Worm (Caenorhabditis elegans) whole organism, L1 larva: ENCODE measurements around the gene frpr-15.

Experiments used
- C16A3.4 ChIP-seq: fragments of 150-350 bp; optimal IDR thresholded peaks from 2 replicates; lab custom pipeline; 2014; ENCODE audit warnings: missing biosample characterization, missing genetic modification characterization
- C34B4.2 ChIP-seq: sonication (generic microtip); optimal IDR thresholded peaks from 2 replicates; lab custom pipeline; 2017; ENCODE audit warnings: mild to moderate bottlenecking, missing genetic modification characterization, missing compliant biosample characterization
- F16B12.6 ChIP-seq: fragments of 150-350 bp; optimal IDR thresholded peaks from 2 replicates; lab custom pipeline; 2014; ENCODE audit warnings: missing biosample characterization, missing genetic modification characterization
- Y116A8C.19 ChIP-seq: sonication (generic microtip); optimal IDR thresholded peaks from 2 replicates; lab custom pipeline; 2016; ENCODE audit warnings: missing compliant biosample characterization, missing genetic modification characterization, borderline replicate concordance
- alr-1 ChIP-seq: fragments of 200-800 bp; sonication (Bioruptor generic); optimal IDR thresholded peaks from 2 replicates; lab custom pipeline; 2018; ENCODE audit warnings: borderline replicate concordance, mild to moderate bottlenecking, missing genetic modification characterization, missing compliant biosample characterization
- aly-2 ChIP-seq: fragments of 150-350 bp; optimal IDR thresholded peaks from 2 replicates; lab custom pipeline; 2014; ENCODE audit warnings: missing biosample characterization, missing genetic modification characterization
- ama-1 ChIP-seq: fragments of 150-350 bp; optimal IDR thresholded peaks from 2 replicates; lab custom pipeline; 2014
- ceh-8 ChIP-seq: fragments of 200-800 bp; sonication (Bioruptor generic); optimal IDR thresholded peaks from 2 replicates; lab custom pipeline; 2018; ENCODE audit warnings: mild to moderate bottlenecking, missing genetic modification characterization, moderate library complexity, missing compliant biosample characterization
- ceh-82 ChIP-seq, 3 experiments: fragments of 150-350 bp in 1 of 3; sonication (generic microtip) in 2 of 3; optimal IDR thresholded peaks; 2 replicates each; lab custom pipeline; 2014 to 2017; ENCODE audit warnings: missing biosample characterization in 3 of 3, missing genetic modification characterization in 3 of 3
- ces-1 ChIP-seq: fragments of 150-350 bp; optimal IDR thresholded peaks from 2 replicates; lab custom pipeline; 2014; ENCODE audit warnings: missing biosample characterization, missing genetic modification reagents, missing genetic modification characterization
- efl-1 ChIP-seq, 4 experiments: fragments of 150-350 bp; optimal IDR thresholded peaks in 3 of 4; peaks in 1 of 4; 1 replicate in 1 of 4; 2 replicates in 3 of 4; lab custom pipeline; 2014; ENCODE audit warnings: missing biosample characterization in 2 of 4, missing genetic modification characterization in 2 of 4, missing genetic modification reagents in 2 of 4
- efl-3 ChIP-seq: fragments of 200-800 bp; sonication (Bioruptor generic); optimal IDR thresholded peaks from 2 replicates; lab custom pipeline; 2018; ENCODE audit warnings: mild to moderate bottlenecking, missing genetic modification characterization, missing compliant biosample characterization
- egl-13 ChIP-seq: sonication (generic microtip); optimal IDR thresholded peaks from 2 replicates; lab custom pipeline; 2016; ENCODE audit warnings: missing genotype, missing genetic modification reagents, missing genetic modification characterization, missing compliant biosample characterization
- egl-27 ChIP-seq, 2 experiments: fragments of 150-350 bp in 1 of 2; sonication (generic microtip); optimal IDR thresholded peaks; 3 replicates each; lab custom pipeline; 2017 to 2018; ENCODE audit warnings: missing biosample characterization in 2 of 2, missing genetic modification characterization in 2 of 2, missing genetic modification reagents in 2 of 2
- elt-2 ChIP-seq: sonication (generic microtip); optimal IDR thresholded peaks from 2 replicates; lab custom pipeline; 2016; ENCODE audit warnings: missing genetic modification characterization, mild to moderate bottlenecking, inconsistent platforms, missing compliant biosample characterization, missing genetic modification reagents
- fkh-10 ChIP-seq: sonication (generic microtip); optimal IDR thresholded peaks from 2 replicates; lab custom pipeline; 2017; ENCODE audit warnings: missing biosample characterization, missing genetic modification reagents, missing genetic modification characterization
- fos-1 ChIP-seq: fragments of 150-350 bp; optimal IDR thresholded peaks from 2 replicates; lab custom pipeline; 2014; ENCODE audit warnings: missing biosample characterization, missing genetic modification characterization
- hlh-17 ChIP-seq: fragments of 200-800 bp; sonication (Bioruptor generic); optimal IDR thresholded peaks from 2 replicates; lab custom pipeline; 2018; ENCODE audit warnings: missing genetic modification characterization, mild to moderate bottlenecking, missing compliant biosample characterization, moderate library complexity, borderline replicate concordance
- hlh-4 ChIP-seq: sonication (generic microtip); optimal IDR thresholded peaks from 2 replicates; lab custom pipeline; 2016; ENCODE audit warnings: mild to moderate bottlenecking, missing genetic modification characterization, missing compliant biosample characterization
- isw-1 ChIP-seq: fragments of 200-800 bp; sonication (Bioruptor generic); IDR thresholded peaks from 2 replicates; pipeline ENCODE4 v1.3.6; 2022; ENCODE audit warnings: missing genetic modification characterization, missing compliant biosample characterization
- jun-1 ChIP-seq: fragments of 150-350 bp; optimal IDR thresholded peaks from 2 replicates; lab custom pipeline; 2014; ENCODE audit warnings: missing biosample characterization, missing genetic modification reagents, missing genetic modification characterization
- lin-13 ChIP-seq: fragments of 150-350 bp; optimal IDR thresholded peaks from 2 replicates; lab custom pipeline; 2014; ENCODE audit warnings: missing biosample characterization, missing genetic modification reagents, missing genetic modification characterization
- lin-14 ChIP-seq: fragments of 200-800 bp; sonication (Bioruptor generic); optimal IDR thresholded peaks from 2 replicates; lab custom pipeline; 2018; ENCODE audit warnings: mild to moderate bottlenecking, missing genetic modification characterization, moderate library complexity, missing compliant biosample characterization
- lin-39 ChIP-seq: fragments of 150-350 bp; optimal IDR thresholded peaks from 2 replicates; lab custom pipeline; 2014; ENCODE audit warnings: missing biosample characterization, missing genetic modification reagents, missing genetic modification characterization
- lir-3 ChIP-seq: sonication (generic microtip); optimal IDR thresholded peaks from 2 replicates; lab custom pipeline; 2016; ENCODE audit warnings: mild to moderate bottlenecking, missing genetic modification characterization, moderate library complexity, missing compliant biosample characterization; ENCODE audit not compliant: poor library complexity
- lsy-2 ChIP-seq, 2 experiments: fragments of 150-350 bp; optimal IDR thresholded peaks; 2 replicates each; lab custom pipeline; 2014; ENCODE audit warnings: missing biosample characterization in 2 of 2, missing genetic modification characterization in 2 of 2
- mab-9 ChIP-seq: fragments of 200-800 bp; sonication (Bioruptor generic); IDR thresholded peaks from 2 replicates; pipeline ENCODE4 v1.3.6; 2022; ENCODE audit warnings: missing genetic modification reagents, missing genetic modification characterization, missing compliant biosample characterization
- mep-1 ChIP-seq: fragments of 150-350 bp; optimal IDR thresholded peaks from 2 replicates; lab custom pipeline; 2014; ENCODE audit warnings: missing biosample characterization, missing genetic modification characterization
- nhr-11 ChIP-seq: fragments of 150-350 bp; optimal IDR thresholded peaks from 2 replicates; lab custom pipeline; 2014; ENCODE audit warnings: missing biosample characterization, missing genetic modification characterization
- nhr-12 ChIP-seq: sonication (generic microtip); optimal IDR thresholded peaks from 2 replicates; lab custom pipeline; 2017; ENCODE audit warnings: missing biosample characterization, missing genetic modification characterization
- nhr-19 ChIP-seq: fragments of 200-800 bp; sonication (Bioruptor generic); conservative IDR thresholded peaks from 2 replicates; pipeline ENCODE4 v1.3.6; 2022; ENCODE audit warnings: missing genetic modification characterization, missing compliant biosample characterization
- nhr-20 ChIP-seq: sonication (generic microtip); optimal IDR thresholded peaks from 2 replicates; lab custom pipeline; 2016; ENCODE audit warnings: mild to moderate bottlenecking, missing genetic modification characterization, missing compliant biosample characterization
- nhr-237 ChIP-seq: fragments of 150-350 bp; optimal IDR thresholded peaks from 2 replicates; lab custom pipeline; 2014; ENCODE audit warnings: missing biosample characterization, missing genetic modification characterization
- nhr-28 ChIP-seq: fragments of 150-350 bp; optimal IDR thresholded peaks from 2 replicates; lab custom pipeline; 2014; ENCODE audit warnings: missing biosample characterization, missing genetic modification characterization
- nhr-47 ChIP-seq: sonication (generic microtip); optimal IDR thresholded peaks from 2 replicates; lab custom pipeline; 2016; ENCODE audit warnings: mild to moderate bottlenecking, missing genetic modification characterization, moderate library complexity, missing compliant biosample characterization
- nhr-71 ChIP-seq: sonication (generic microtip); optimal IDR thresholded peaks from 2 replicates; lab custom pipeline; 2016; ENCODE audit warnings: mild to moderate bottlenecking, missing genetic modification characterization, moderate library complexity, missing compliant biosample characterization
- nhr-76 ChIP-seq: sonication (generic microtip); optimal IDR thresholded peaks from 2 replicates; lab custom pipeline; 2017; ENCODE audit warnings: missing biosample characterization, missing genetic modification characterization
- pag-3 ChIP-seq: sonication (generic microtip); optimal IDR thresholded peaks from 2 replicates; lab custom pipeline; 2017; ENCODE audit warnings: missing genetic modification characterization, mild to moderate bottlenecking, missing compliant biosample characterization, antibody characterized with exemption, borderline replicate concordance; ENCODE audit not compliant: insufficient read depth
- pqm-1 ChIP-seq: sonication (generic microtip); optimal IDR thresholded peaks from 3 replicates; lab custom pipeline; 2017; ENCODE audit warnings: missing biosample characterization, missing genetic modification characterization
- rnt-1 ChIP-seq: sonication (generic microtip); optimal IDR thresholded peaks from 2 replicates; lab custom pipeline; 2016; ENCODE audit warnings: mild to moderate bottlenecking, missing genetic modification characterization, moderate library complexity, missing compliant biosample characterization
- skn-1 ChIP-seq: fragments of 150-350 bp; optimal IDR thresholded peaks from 2 replicates; lab custom pipeline; 2014; ENCODE audit warnings: missing biosample characterization, missing genetic modification characterization
- snpc-4 ChIP-seq: fragments of 150-350 bp; optimal IDR thresholded peaks from 2 replicates; lab custom pipeline; 2014; ENCODE audit warnings: missing biosample characterization, missing genetic modification characterization
- snu-23 ChIP-seq: sonication (generic microtip); optimal IDR thresholded peaks from 2 replicates; lab custom pipeline; 2016; ENCODE audit warnings: missing genetic modification characterization, missing compliant biosample characterization
- sptf-1 ChIP-seq: fragments of 150-350 bp; optimal IDR thresholded peaks from 2 replicates; lab custom pipeline; 2014; ENCODE audit warnings: missing biosample characterization, missing genetic modification characterization
- sup-37 ChIP-seq: fragments of 200-800 bp; sonication (Bioruptor generic); optimal IDR thresholded peaks from 2 replicates; lab custom pipeline; 2018; ENCODE audit warnings: mild to moderate bottlenecking, missing genetic modification characterization, missing compliant biosample characterization
- tlp-1 ChIP-seq: fragments of 150-350 bp; optimal IDR thresholded peaks from 2 replicates; lab custom pipeline; 2014; ENCODE audit warnings: missing biosample characterization, missing genetic modification characterization
- unc-130 ChIP-seq: fragments of 150-350 bp; optimal IDR thresholded peaks from 2 replicates; lab custom pipeline; 2017; ENCODE audit warnings: missing biosample characterization, missing genetic modification characterization, inconsistent platforms
- unc-62 ChIP-seq: fragments of 150-350 bp; optimal IDR thresholded peaks from 2 replicates; lab custom pipeline; 2014; ENCODE audit warnings: missing biosample characterization, missing genetic modification reagents, missing genetic modification characterization
- xbp-1 ChIP-seq: sonication (generic microtip); optimal IDR thresholded peaks from 2 replicates; lab custom pipeline; 2016; ENCODE audit warnings: missing genetic modification characterization, missing compliant biosample characterization
- ztf-4 ChIP-seq: fragments of 150-350 bp; optimal IDR thresholded peaks from 2 replicates; lab custom pipeline; 2014; ENCODE audit warnings: missing biosample characterization, missing genetic modification characterization

frpr-15 gene

DNA sequence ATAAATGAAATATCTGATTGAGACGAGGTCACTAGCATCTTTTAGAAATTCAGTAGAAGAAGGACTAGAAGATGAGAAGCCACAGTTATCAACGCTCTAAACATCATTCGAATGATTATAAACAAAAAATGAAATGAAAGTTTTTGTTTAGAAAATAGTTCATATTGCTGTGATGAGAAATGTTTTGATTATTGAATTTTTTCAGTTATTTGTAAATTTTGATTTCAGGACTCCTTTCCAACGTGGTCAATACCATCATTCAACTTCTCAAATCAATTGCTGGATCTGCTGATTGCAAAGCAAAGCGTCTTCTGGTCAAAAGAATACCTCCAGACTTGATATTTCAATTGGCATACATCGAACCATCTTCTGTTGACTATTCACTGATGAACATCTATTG is 21.8 kb upstream of the frpr-15 start, which contains the start of gene W05B10.6:
W05B10.6 (minus strand) TSS at position 101 of the 400 bp plus-strand sequence.
- TF ChIP-seq efl-3 (GFP tag; lab: Kevin White, UChicago) (no peak), aly-2 (tag; lab: Kevin White, UChicago) (no peak), alr-1 (tag; lab: Kevin White, UChicago) (no peak), xbp-1 (tag; lab: Kevin White, UChicago) (no peak), hlh-17 (GFP tag; lab: Kevin White, UChicago) (no peak), C34B4.2 (tag; lab: Kevin White, UChicago) (no peak), unc-130 (tag; lab: Kevin White, UChicago) (no peak), sup-37 (GFP tag; lab: Kevin White, UChicago) (no peak), fos-1 (tag; lab: Kevin White, UChicago) (no peak), rnt-1 (tag; lab: Kevin White, UChicago) (no peak), ceh-8 (GFP tag; lab: Kevin White, UChicago) (no peak), lir-3 (no peak), unc-62 (no peak), egl-13 (no peak), elt-2 (no peak), efl-1 (optimal IDR thresholded peaks at IDR 0.05; lab: Kevin White, UChicago) (no peak), efl-1 (GFP tag; optimal IDR thresholded peaks at IDR 0.05 in 1 of 2; lab: Kevin White, UChicago) (no peak), nhr-76 (no peak)

DNA sequence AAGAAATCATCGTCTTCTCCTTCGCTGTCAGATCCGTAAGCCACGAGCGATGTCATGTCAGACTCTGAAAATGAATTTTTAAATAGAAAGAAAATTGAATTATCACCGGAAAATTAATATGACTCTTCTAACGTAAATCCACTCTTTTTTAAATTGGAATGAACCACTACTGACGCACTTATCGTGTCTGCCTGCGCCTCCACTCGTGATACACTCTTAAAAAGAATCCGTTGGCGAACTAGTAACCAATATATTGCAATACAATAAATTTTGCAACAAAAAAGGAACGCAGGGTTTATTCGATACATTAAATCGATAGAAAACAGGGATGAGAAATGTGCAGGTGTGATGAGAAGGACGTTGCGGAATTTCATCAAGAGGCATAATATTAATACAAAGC is 20.5 kb upstream of the frpr-15 start, which contains the start of gene ccch-3:
ccch-3 (minus strand) TSS at position 262 of the 400 bp plus-strand sequence.
- TF ChIP-seq pqm-1 (tag; lab: Kevin White, UChicago) (no peak), ztf-4 (tag; lab: Kevin White, UChicago) (peak; percentile 34), fkh-10 (GFP tag; lab: Kevin White, UChicago) (peak; percentile 17), lsy-2 (tag; optimal IDR thresholded peaks at IDR 0.05; lab: Kevin White, UChicago) (peak; percentile 79 to 88), skn-1 (tag; lab: Kevin White, UChicago) (peak; percentile 74), C16A3.4 (tag; lab: Kevin White, UChicago) (peak; percentile 85), ces-1 (GFP tag; lab: Kevin White, UChicago) (no peak), xbp-1 (tag; lab: Kevin White, UChicago) (peak; percentile 80), hlh-4 (tag; lab: Kevin White, UChicago) (no peak), tlp-1 (tag; lab: Kevin White, UChicago) (no peak), isw-1 (GFP tag; lab: Robert Waterston, UW) (peak; percentile 28), nhr-47 (tag; lab: Kevin White, UChicago) (peak; percentile 80), lin-39 (no peak), jun-1 (tag; lab: Kevin White, UChicago) (peak; percentile 3), mab-9 (no peak), nhr-19 (GFP tag; lab: Robert Waterston, UW) (peak; percentile 77), lin-13 (peak; percentile 72), ceh-82 (tag; optimal IDR thresholded peaks at IDR 0.05; lab: Kevin White, UChicago) (peak; percentile 27 to 50 (median 44)), nhr-71 (peak; percentile 84), nhr-76 (no peak), F16B12.6 (tag; lab: Kevin White, UChicago) (peak; percentile 48), unc-62 (no peak), nhr-11 (tag; lab: Kevin White, UChicago) (no peak), ama-1 (lab: Kevin White, UChicago) (no peak), lin-14 (GFP tag; lab: Kevin White, UChicago) (peak; percentile 90), elt-2 (no peak), nhr-20 (tag; lab: Kevin White, UChicago) (peak; percentile 92), Y116A8C.19 (tag; lab: Kevin White, UChicago) (no peak), pag-3 (tag; lab: Kevin White, UChicago) (peak; percentile 16), hlh-17 (GFP tag; lab: Kevin White, UChicago) (no peak), nhr-237 (tag; lab: Kevin White, UChicago) (no peak), alr-1 (tag; lab: Kevin White, UChicago) (no peak), nhr-28 (no peak), C34B4.2 (tag; lab: Kevin White, UChicago) (no peak), ceh-8 (GFP tag; lab: Kevin White, UChicago) (peak; percentile 51), snpc-4 (tag; lab: Kevin White, UChicago) (peak; percentile 74), sptf-1 (tag; lab: Kevin White, UChicago) (no peak), mep-1 (tag; lab: Kevin White, UChicago) (peak; percentile 82), nhr-12 (no peak), egl-27 (tag; optimal IDR thresholded peaks at IDR 0.05; lab: Kevin White, UChicago) (no peak), snu-23 (GFP tag; lab: Kevin White, UChicago) (no peak)
